Comparison of ENCODE assay signal across 6 fruit fly cellular contexts in genomic region chr3R:21626103-21626897, dm6.
TF ChIP-seq lines count a peak whose summit lies in the region.

No protein-coding gene starts in this region.

- TF ChIP-seq CTCF in whole organism, embryonic (GFP tag; optimal IDR thresholded peaks at IDR 0.05; lab: Kevin White, UChicago) = peak; percentile 62

TF ChIP-seq in whole organism, 6 proteins besides CTCF, POLR2A, EP300 and RAD21:
- TF ChIP-seq pan (optimal IDR thresholded peaks at IDR 0.05; lab: Kevin White, UChicago) (no peak), Dll (optimal IDR thresholded peaks at IDR 0.05; lab: Kevin White, UChicago) (peak; percentile 65)

TF ChIP-seq in whole organism, adult, 20 proteins besides CTCF, POLR2A, EP300 and RAD21 (continues in another document):
- TF ChIP-seq CG7101 (tag; optimal IDR thresholded peaks at IDR 0.05; lab: Kevin White, UChicago) = peak; percentile 29
- TF ChIP-seq cnc (optimal IDR thresholded peaks at IDR 0.05; lab: Kevin White, UChicago) = no peak
- no peak for TF ChIP-seq toe (GFP tag; optimal IDR thresholded peaks at IDR 0.05; lab: Kevin White, UChicago)
- no peak for TF ChIP-seq Clk (GFP tag; optimal IDR thresholded peaks at IDR 0.05; lab: Kevin White, UChicago)
- no peak for TF ChIP-seq Hr96 (GFP tag; optimal IDR thresholded peaks at IDR 0.05; lab: Kevin White, UChicago)
- TF ChIP-seq cic (GFP tag; optimal IDR thresholded peaks at IDR 0.05; lab: Kevin White, UChicago) = peak; percentile 4
- TF ChIP-seq Mnt (GFP tag; optimal IDR thresholded peaks at IDR 0.05; lab: Kevin White, UChicago) = no peak
- no peak for TF ChIP-seq CG1620 (GFP tag; optimal IDR thresholded peaks at IDR 0.05; lab: Kevin White, UChicago)
- no peak for TF ChIP-seq pad (GFP tag; optimal IDR thresholded peaks at IDR 0.05; lab: Kevin White, UChicago)
- TF ChIP-seq CG7045 (GFP tag; optimal IDR thresholded peaks at IDR 0.05; lab: Kevin White, UChicago) = no peak
- no peak for TF ChIP-seq CG14711 (tag; optimal IDR thresholded peaks at IDR 0.05; lab: Kevin White, UChicago)
- TF ChIP-seq bab1 (GFP tag; optimal IDR thresholded peaks at IDR 0.05; lab: Kevin White, UChicago) = peak; percentile 26
- TF ChIP-seq CG5204 (GFP tag; optimal IDR thresholded peaks at IDR 0.05; lab: Kevin White, UChicago) = no peak
- TF ChIP-seq kay (GFP tag; lab: Kevin White, UChicago; ENCODE audit: borderline replicate concordance) = no peak
- TF ChIP-seq tj (GFP tag; optimal IDR thresholded peaks at IDR 0.05; lab: Kevin White, UChicago) = peak; percentile 37
- peak; percentile 30 for TF ChIP-seq CG33017 (tag; optimal IDR thresholded peaks at IDR 0.05; lab: Kevin White, UChicago)
- TF ChIP-seq CG12768 (GFP tag; optimal IDR thresholded peaks at IDR 0.05; lab: Kevin White, UChicago) = peak; percentile 43
- TF ChIP-seq ovo (GFP tag; optimal IDR thresholded peaks at IDR 0.05; lab: Kevin White, UChicago) = no peak

TF ChIP-seq in whole organism, embryonic, 481 proteins besides CTCF, POLR2A, EP300 and RAD21 (continues in another document):
- TF ChIP-seq bbx (GFP tag; IDR thresholded peaks at IDR 0.05; lab: Robert Waterston, UW; ENCODE audit: partially characterized antibody) = peak; percentile 64
- peak; percentile 51 for TF ChIP-seq Hmr (GFP tag; optimal IDR thresholded peaks at IDR 0.05; lab: Kevin White, UChicago)
- TF ChIP-seq CG17612 (GFP tag; IDR thresholded peaks at IDR 0.05; lab: Robert Waterston, UW) = peak; percentile 82; the same call in 1 of the 2 replicates
- peak; percentile 38; the same call in 1 of the 2 replicates for TF ChIP-seq CG32532 (GFP tag; IDR thresholded peaks at IDR 0.05; lab: Robert Waterston, UW)
- TF ChIP-seq abd-A (tag; optimal IDR thresholded peaks at IDR 0.05; lab: Kevin White, UChicago) = peak; percentile 4
- TF ChIP-seq CG3163 (GFP tag; optimal IDR thresholded peaks at IDR 0.05; lab: Kevin White, UChicago) = peak; percentile 65
- peak; percentile 56 for TF ChIP-seq Deaf1 (tag; optimal IDR thresholded peaks at IDR 0.05; lab: Kevin White, UChicago)
- TF ChIP-seq Trl (optimal IDR thresholded peaks at IDR 0.05; lab: Kevin White, UChicago) = peak; percentile 88 to 89
- TF ChIP-seq Trl (GFP tag; optimal IDR thresholded peaks at IDR 0.05; lab: Kevin White, UChicago) = no peak
- TF ChIP-seq klu (GFP tag; IDR thresholded peaks at IDR 0.05; lab: Robert Waterston, UW) = no peak
- TF ChIP-seq vvl (GFP tag; IDR thresholded peaks at IDR 0.05; lab: Robert Waterston, UW) = peak; percentile 33; the same call in 1 of the 2 replicates
- peak; percentile 52 for TF ChIP-seq Lhr (GFP tag; optimal IDR thresholded peaks at IDR 0.05; lab: Kevin White, UChicago)
- no peak for TF ChIP-seq dpn (GFP tag; optimal IDR thresholded peaks at IDR 0.05; lab: Kevin White, UChicago)
- TF ChIP-seq HmgZ (tag; optimal IDR thresholded peaks at IDR 0.05; lab: Kevin White, UChicago) = peak; percentile 18
- TF ChIP-seq grn (GFP tag; optimal IDR thresholded peaks at IDR 0.05; lab: Kevin White, UChicago) = peak; percentile 43
- TF ChIP-seq CG8388 (GFP tag; optimal IDR thresholded peaks at IDR 0.05; lab: Kevin White, UChicago) = peak; percentile 72
- TF ChIP-seq Dbx (GFP tag; IDR thresholded peaks at IDR 0.05; lab: Robert Waterston, UW) = 0 out of 3 replicates have a peak, but pooled peaks have one; percentile 33

TF ChIP-seq in whole organism, prepupa, 60 proteins besides CTCF, POLR2A, EP300 and RAD21 (continues in another document):
- TF ChIP-seq salr (GFP tag; optimal IDR thresholded peaks at IDR 0.05; lab: Kevin White, UChicago) = no peak
- TF ChIP-seq spab (GFP tag; optimal IDR thresholded peaks at IDR 0.05; lab: Kevin White, UChicago) = no peak
- peak; percentile 40 for TF ChIP-seq fkh (GFP tag; optimal IDR thresholded peaks at IDR 0.05; lab: Kevin White, UChicago)
- peak; percentile 34 for TF ChIP-seq CG1621 (tag; optimal IDR thresholded peaks at IDR 0.05; lab: Kevin White, UChicago)
- peak; percentile 3 for TF ChIP-seq CG6792 (GFP tag; optimal IDR thresholded peaks at IDR 0.05; lab: Kevin White, UChicago)
- no peak for TF ChIP-seq Blimp-1 (GFP tag; optimal IDR thresholded peaks at IDR 0.05; lab: Kevin White, UChicago)
- no peak for TF ChIP-seq CG11902 (GFP tag; optimal IDR thresholded peaks at IDR 0.05; lab: Kevin White, UChicago)
- no peak for TF ChIP-seq CG31627 (GFP tag; optimal IDR thresholded peaks at IDR 0.05; lab: Kevin White, UChicago)
- TF ChIP-seq svp (GFP tag; lab: Kevin White, UChicago) = peak; percentile 87
- no peak for TF ChIP-seq cyc (GFP tag; optimal IDR thresholded peaks at IDR 0.05; lab: Kevin White, UChicago)
- TF ChIP-seq Met (GFP tag; optimal IDR thresholded peaks at IDR 0.05; lab: Kevin White, UChicago) = peak; percentile 6
- no peak for TF ChIP-seq Eip93F (GFP tag; optimal IDR thresholded peaks at IDR 0.05; lab: Kevin White, UChicago)
- TF ChIP-seq Gug (GFP tag; IDR thresholded peaks at IDR 0.05; lab: Robert Waterston, UW) = no peak
- TF ChIP-seq CG8319 (GFP tag; optimal IDR thresholded peaks at IDR 0.05; lab: Kevin White, UChicago) = no peak
- peak; percentile 6 for TF ChIP-seq Smox (GFP tag; optimal IDR thresholded peaks at IDR 0.05; lab: Kevin White, UChicago)
- TF ChIP-seq CG6163 (GFP tag; IDR thresholded peaks at IDR 0.05; lab: Robert Waterston, UW) = peak; percentile 40; the same call in 1 of the 3 replicates
- no peak for TF ChIP-seq CG8119 (GFP tag; IDR thresholded peaks at IDR 0.05; lab: Robert Waterston, UW)
- no peak for TF ChIP-seq fd59A (GFP tag; optimal IDR thresholded peaks at IDR 0.05; lab: Kevin White, UChicago)
- TF ChIP-seq achi (GFP tag; optimal IDR thresholded peaks at IDR 0.05; lab: Kevin White, UChicago) = peak; percentile 15
- peak; percentile 32 for TF ChIP-seq vri (GFP tag; optimal IDR thresholded peaks at IDR 0.05; lab: Kevin White, UChicago)

TF ChIP-seq in whole organism, pupa, 21 proteins besides CTCF, POLR2A, EP300 and RAD21:
- TF ChIP-seq CG8159 (tag; optimal IDR thresholded peaks at IDR 0.05; lab: Kevin White, UChicago) = no peak
- no peak for TF ChIP-seq Pif1A (GFP tag; optimal IDR thresholded peaks at IDR 0.05; lab: Kevin White, UChicago)
- TF ChIP-seq CG4496 (GFP tag; IDR thresholded peaks at IDR 0.05; lab: Robert Waterston, UW) = 0 out of 3 replicates have a peak, but pooled peaks have one; percentile 5
- TF ChIP-seq CG32121 (GFP tag; IDR thresholded peaks at IDR 0.05; lab: Robert Waterston, UW) = no peak; the same call in 1 of the 2 replicates
- peak; percentile 67 for TF ChIP-seq CG12605 (GFP tag; IDR thresholded peaks at IDR 0.05; lab: Robert Waterston, UW)
- TF ChIP-seq rn (GFP tag; IDR thresholded peaks at IDR 0.05; lab: Robert Waterston, UW) = no peak
- peak; percentile 5 for TF ChIP-seq CG15710 (tag; optimal IDR thresholded peaks at IDR 0.05; lab: Kevin White, UChicago)
- TF ChIP-seq D1 (tag; optimal IDR thresholded peaks at IDR 0.05; lab: Kevin White, UChicago) = no peak
- peak; percentile 3 for TF ChIP-seq gl (tag; optimal IDR thresholded peaks at IDR 0.05; lab: Kevin White, UChicago)
- TF ChIP-seq Pif1B (GFP tag; optimal IDR thresholded peaks at IDR 0.05; lab: Kevin White, UChicago) = no peak
- TF ChIP-seq EcR (GFP tag; optimal IDR thresholded peaks at IDR 0.05; lab: Kevin White, UChicago) = peak; percentile 69
- peak; percentile 29 for TF ChIP-seq CG13204 (GFP tag; optimal IDR thresholded peaks at IDR 0.05; lab: Kevin White, UChicago)
- TF ChIP-seq Snoo (tag; optimal IDR thresholded peaks at IDR 0.05; lab: Kevin White, UChicago) = peak; percentile 3
- peak; percentile 17; the same call in 1 of the 2 replicates for TF ChIP-seq Ets98B (GFP tag; IDR thresholded peaks at IDR 0.05; lab: Robert Waterston, UW)
- TF ChIP-seq CG8301 (tag; optimal IDR thresholded peaks at IDR 0.05; lab: Kevin White, UChicago) = no peak
- TF ChIP-seq CG10348 (GFP tag; IDR thresholded peaks at IDR 0.05; lab: Robert Waterston, UW) = no peak
- no peak for TF ChIP-seq CG14655 (GFP tag; optimal IDR thresholded peaks at IDR 0.05; lab: Kevin White, UChicago)
- TF ChIP-seq fd96Ca (GFP tag; IDR thresholded peaks at IDR 0.05; lab: Robert Waterston, UW) = no peak; the same call in 2 of the 3 replicates
- TF ChIP-seq CG17806 (tag; optimal IDR thresholded peaks at IDR 0.05; lab: Kevin White, UChicago) = no peak
- no peak for TF ChIP-seq CG9948 (tag; optimal IDR thresholded peaks at IDR 0.05; lab: Kevin White, UChicago)

TF ChIP-seq in whole organism, wandering third instar larva, 38 proteins besides CTCF, POLR2A, EP300 and RAD21 (continues in another document):
- TF ChIP-seq Hr78 (GFP tag; optimal IDR thresholded peaks at IDR 0.05; lab: Kevin White, UChicago) (no peak), pan (optimal IDR thresholded peaks at IDR 0.05; lab: Kevin White, UChicago) (no peak), Vsx2 (GFP tag; optimal IDR thresholded peaks at IDR 0.05; lab: Kevin White, UChicago; ENCODE audit: partially characterized antibody) (peak; percentile 74), brk (GFP tag; optimal IDR thresholded peaks at IDR 0.05; lab: Kevin White, UChicago) (no peak), jim (GFP tag; optimal IDR thresholded peaks at IDR 0.05; lab: Kevin White, UChicago) (no peak), usp (GFP tag; optimal IDR thresholded peaks at IDR 0.05; lab: Kevin White, UChicago) (no peak), ey (GFP tag; optimal IDR thresholded peaks at IDR 0.05; lab: Kevin White, UChicago) (peak; percentile 27), tai (GFP tag; optimal IDR thresholded peaks at IDR 0.05; lab: Kevin White, UChicago) (no peak), br (GFP tag; optimal IDR thresholded peaks at IDR 0.05; lab: Kevin White, UChicago) (peak; percentile 22), psq (GFP tag; optimal IDR thresholded peaks at IDR 0.05; lab: Kevin White, UChicago) (peak; percentile 61), lola (GFP tag; optimal IDR thresholded peaks at IDR 0.05; lab: Kevin White, UChicago) (no peak), HLH106 (tag; optimal IDR thresholded peaks at IDR 0.05; lab: Kevin White, UChicago) (no peak), Hr83 (GFP tag; optimal IDR thresholded peaks at IDR 0.05; lab: Kevin White, UChicago; ENCODE audit: poor library complexity, severe bottlenecking) (no peak), dmrt93B (GFP tag; optimal IDR thresholded peaks at IDR 0.05; lab: Kevin White, UChicago) (no peak), Myc (optimal IDR thresholded peaks at IDR 0.05; lab: Kevin White, UChicago) (peak; percentile 52), Rel (GFP tag; optimal IDR thresholded peaks at IDR 0.05; lab: Kevin White, UChicago) (no peak), Rel (tag; optimal IDR thresholded peaks at IDR 0.05; lab: Kevin White, UChicago) (peak; percentile 32), dl (GFP tag; optimal IDR thresholded peaks at IDR 0.05; lab: Kevin White, UChicago; ENCODE audit: insufficient read depth in 1 of 2, partially characterized antibody in 2 of 2) (peak; percentile 3 to 35), h (GFP tag; optimal IDR thresholded peaks at IDR 0.05; lab: Kevin White, UChicago) (peak; percentile 28), N (GFP tag; optimal IDR thresholded peaks at IDR 0.05; lab: Kevin White, UChicago) (peak; percentile 3), GATAd (GFP tag; optimal IDR thresholded peaks at IDR 0.05; lab: Kevin White, UChicago) (no peak), Mio (GFP tag; optimal IDR thresholded peaks at IDR 0.05; lab: Kevin White, UChicago) (no peak), Jra (GFP tag; optimal IDR thresholded peaks at IDR 0.05; lab: Kevin White, UChicago) (no peak), CG32264 (GFP tag; optimal IDR thresholded peaks at IDR 0.05; lab: Kevin White, UChicago) (no peak)
